Fruit fly (Drosophila melanogaster) whole organism, embryonic: ENCODE results near the gene Ir25a.

Experiments
- ATbp ChIP-seq: fragments of 200-800 bp; sonication (Bioruptor generic); optimal IDR thresholded peaks from 2 replicates; lab custom pipeline; 2017; ENCODE audit warnings: missing biosample characterization, mild to moderate bottlenecking, missing genetic modification characterization, missing genetic modification reagents
- Ada2b ChIP-seq: fragments of 200-800 bp; sonication (Bioruptor generic); IDR thresholded peaks from 2 replicates; pipeline ENCODE4 v1.3.6; 2022; ENCODE audit warnings: missing biosample characterization, missing genetic modification characterization
- Aef1 ChIP-seq: fragments of 200-800 bp; sonication (Bioruptor generic); IDR thresholded peaks from 3 replicates; pipeline ENCODE4 v1.3.6; 2022; ENCODE audit warnings: missing biosample characterization, missing genetic modification characterization
- Blimp-1 ChIP-seq: fragments of 200-800 bp; sonication (Bioruptor generic); optimal IDR thresholded peaks from 3 replicates; lab custom pipeline; 2018; ENCODE audit warnings: missing biosample characterization, missing genetic modification characterization, mild to moderate bottlenecking, moderate library complexity, missing genetic modification reagents
- BtbVII ChIP-seq: fragments of 200-800 bp; sonication (Bioruptor generic); optimal IDR thresholded peaks from 3 replicates; lab custom pipeline; 2017; ENCODE audit warnings: missing biosample characterization, mild to moderate bottlenecking, missing genetic modification characterization
- CG10431 ChIP-seq: fragments of 200-800 bp; sonication (Bioruptor generic); optimal IDR thresholded peaks from 3 replicates; lab custom pipeline; 2018; ENCODE audit warnings: missing biosample characterization, mild to moderate bottlenecking, missing genetic modification characterization
- CG10959 ChIP-seq: fragments of 200-800 bp; sonication (Bioruptor generic); IDR thresholded peaks from 2 replicates; pipeline ENCODE4 v1.3.6; 2022; ENCODE audit warnings: missing biosample characterization, missing genetic modification characterization
- CG11723 ChIP-seq: fragments of 200-800 bp; sonication (Bioruptor generic); optimal IDR thresholded peaks from 2 replicates; lab custom pipeline; 2017; ENCODE audit warnings: missing biosample characterization, mild to moderate bottlenecking, missing genetic modification characterization
- CG1233 ChIP-seq: fragments of 200-800 bp; sonication (Bioruptor generic); optimal IDR thresholded peaks from 4 replicates; lab custom pipeline; 2018; ENCODE audit warnings: missing biosample characterization, mild to moderate bottlenecking, missing genetic modification characterization
- CG15073 ChIP-seq: fragments of 200-800 bp; sonication (Bioruptor generic); optimal IDR thresholded peaks from 2 replicates; lab custom pipeline; 2016; ENCODE audit warnings: missing biosample characterization, missing genetic modification characterization
- CG30403 ChIP-seq: fragments of 200-800 bp; sonication (Bioruptor generic); optimal IDR thresholded peaks from 3 replicates; lab custom pipeline; 2016; ENCODE audit warnings: missing biosample characterization, missing genetic modification characterization
- CG3847 ChIP-seq: fragments of 200-800 bp; sonication (Bioruptor generic); IDR thresholded peaks from 2 replicates; pipeline ENCODE4 v1.3.6; 2022; ENCODE audit warnings: missing biosample characterization, missing genetic modification characterization
- CG4360 ChIP-seq: fragments of 200-800 bp; sonication (Bioruptor generic); IDR thresholded peaks from 2 replicates; pipeline ENCODE4 v1.3.6; 2022; ENCODE audit warnings: missing biosample characterization, missing genetic modification characterization
- CG4707 ChIP-seq: fragments of 200-800 bp; sonication (Bioruptor generic); optimal IDR thresholded peaks from 2 replicates; lab custom pipeline; 2018; ENCODE audit warnings: missing biosample characterization, mild to moderate bottlenecking, missing genetic modification characterization, moderate library complexity
- CG4730 ChIP-seq: fragments of 200-800 bp; sonication (Bioruptor generic); IDR thresholded peaks from 2 replicates; pipeline ENCODE4 v1.3.6; 2022; ENCODE audit warnings: missing biosample characterization, missing genetic modification characterization
- CG5953 ChIP-seq: fragments of 200-800 bp; sonication (Bioruptor generic); IDR thresholded peaks from 2 replicates; pipeline ENCODE4 v1.3.6; 2022; ENCODE audit warnings: missing biosample characterization, missing genetic modification characterization
- CG6272 ChIP-seq: fragments of 200-800 bp; sonication (Bioruptor generic); IDR thresholded peaks from 2 replicates; pipeline ENCODE4 v1.3.6; 2022; ENCODE audit warnings: missing biosample characterization, missing genetic modification characterization
- CG6654 ChIP-seq: fragments of 200-800 bp; sonication (Bioruptor generic); optimal IDR thresholded peaks from 2 replicates; lab custom pipeline; 2017; ENCODE audit warnings: missing biosample characterization, mild to moderate bottlenecking, missing genetic modification characterization
- CG7556 ChIP-seq: fragments of 200-800 bp; sonication (Bioruptor generic); optimal IDR thresholded peaks from 2 replicates; lab custom pipeline; 2017; ENCODE audit warnings: missing biosample characterization, mild to moderate bottlenecking, missing genetic modification characterization
- CG8281 ChIP-seq: fragments of 200-800 bp; sonication (Bioruptor generic); optimal IDR thresholded peaks from 2 replicates; lab custom pipeline; 2018; ENCODE audit warnings: missing biosample characterization, mild to moderate bottlenecking, missing genetic modification characterization, moderate library complexity
- CG8290 ChIP-seq, 3 experiments: fragments of 200-800 bp; sonication (Bioruptor generic); optimal IDR thresholded peaks; 2 replicates each; lab custom pipeline; 2016 to 2019; ENCODE audit warnings: missing biosample characterization in 3 of 3, missing genetic modification characterization in 3 of 3, mild to moderate bottlenecking in 2 of 3, moderate library complexity in 1 of 3
- D19B ChIP-seq: fragments of 200-800 bp; sonication (Bioruptor generic); optimal IDR thresholded peaks from 2 replicates; lab custom pipeline; 2017; ENCODE audit warnings: missing biosample characterization, mild to moderate bottlenecking, missing genetic modification characterization
- Dll ChIP-seq: fragments of 200-800 bp; sonication (Bioruptor generic); IDR thresholded peaks from 4 replicates; pipeline ENCODE4 v1.3.6; 2022; ENCODE audit warnings: missing biosample characterization, missing genetic modification characterization; ENCODE audit not compliant: partially characterized antibody
- Doc3 ChIP-seq: fragments of 200-800 bp; sonication (Bioruptor generic); IDR thresholded peaks from 3 replicates; pipeline ENCODE4 v1.3.6; 2022; ENCODE audit warnings: missing biosample characterization, missing genetic modification characterization; ENCODE audit not compliant: partially characterized antibody
- Dp ChIP-seq: fragments of 200-800 bp; sonication (Bioruptor generic); optimal IDR thresholded peaks from 2 replicates; lab custom pipeline; 2018; ENCODE audit warnings: missing biosample characterization, mild to moderate bottlenecking, missing genetic modification characterization, moderate library complexity
- Ets65A ChIP-seq: fragments of 200-800 bp; sonication (Bioruptor generic); peaks from one replicate; lab custom pipeline; 2016; ENCODE audit warnings: missing biosample characterization, missing genetic modification characterization
- Gug ChIP-seq: fragments of 200-800 bp; sonication (Bioruptor generic); IDR thresholded peaks from 4 replicates; pipeline ENCODE4 v1.3.6; 2022; ENCODE audit warnings: missing biosample characterization, missing genetic modification characterization
- Hr51 ChIP-seq, 2 experiments: fragments of 200-800 bp; sonication (Bioruptor generic); optimal IDR thresholded peaks; 2 replicates in 1 of 2; 3 replicates in 1 of 2; lab custom pipeline; 2016 to 2018; ENCODE audit warnings: missing biosample characterization in 2 of 2, missing genetic modification characterization in 2 of 2, mild to moderate bottlenecking in 1 of 2, moderate library complexity in 1 of 2
- Med ChIP-seq: fragments of 200-800 bp; sonication (Bioruptor generic); peaks from one replicate; lab custom pipeline; 2016; ENCODE audit warnings: missing biosample characterization, missing genetic modification characterization, mild to moderate bottlenecking, inconsistent platforms, moderate library complexity
- Pdp1 ChIP-seq, 2 experiments: fragments of 200-800 bp; sonication (Bioruptor generic); optimal IDR thresholded peaks; 3 replicates each; lab custom pipeline; 2016; ENCODE audit warnings: missing biosample characterization in 2 of 2, missing genetic modification characterization in 2 of 2, mild to moderate bottlenecking in 1 of 2, moderate library complexity in 1 of 2
- Tbp ChIP-seq: fragments of >200 bp; optimal IDR thresholded peaks from 2 replicates; lab custom pipeline; 2018; ENCODE audit warnings: missing biosample characterization, missing genetic modification characterization
- Xrp1 ChIP-seq: fragments of 200-800 bp; sonication (Bioruptor generic); IDR thresholded peaks from 2 replicates; pipeline ENCODE4 v1.3.6; 2022; ENCODE audit warnings: missing biosample characterization, missing genetic modification characterization
- YL-1 ChIP-seq: fragments of 200-800 bp; sonication (Bioruptor generic); optimal IDR thresholded peaks from 3 replicates; lab custom pipeline; 2017; ENCODE audit warnings: missing biosample characterization, mild to moderate bottlenecking, missing genetic modification characterization
- az2 ChIP-seq: fragments of 200-800 bp; sonication (Bioruptor generic); optimal IDR thresholded peaks from 3 replicates; lab custom pipeline; 2016; ENCODE audit warnings: missing biosample characterization, missing genetic modification characterization
- bab2 ChIP-seq: fragments of 200-800 bp; sonication (Bioruptor generic); optimal IDR thresholded peaks from 2 replicates; lab custom pipeline; 2016; ENCODE audit warnings: missing biosample characterization, missing genetic modification characterization
- bigmax ChIP-seq: fragments of 200-800 bp; sonication (Bioruptor generic); optimal IDR thresholded peaks from 2 replicates; lab custom pipeline; 2018; ENCODE audit warnings: missing biosample characterization, mild to moderate bottlenecking, missing genetic modification characterization
- br ChIP-seq: fragments of >200 bp; optimal IDR thresholded peaks from 2 replicates; lab custom pipeline; 2017
- hkb ChIP-seq, 2 experiments: fragments of 200-800 bp in 1 of 2; fragments of >200 bp in 1 of 2; sonication (Bioruptor generic) in 1 of 2; IDR thresholded peaks in 1 of 2; optimal IDR thresholded peaks in 1 of 2; 2 replicates each; pipeline versions ENCODE4 v1.3.6 to Lab custom; 2017 to 2022; ENCODE audit warnings: missing biosample characterization in 1 of 2, missing genetic modification characterization in 1 of 2
- insv ChIP-seq, 2 experiments: fragments of 200-800 bp; sonication (Bioruptor generic); optimal IDR thresholded peaks; 3 replicates each; lab custom pipeline; 2016 to 2018; ENCODE audit warnings: missing biosample characterization in 2 of 2, missing genetic modification characterization in 2 of 2
- kay ChIP-seq: fragments of 200-800 bp; sonication (Bioruptor generic); optimal IDR thresholded peaks from 2 replicates; lab custom pipeline; 2016; ENCODE audit warnings: missing biosample characterization, missing genetic modification characterization
- lab ChIP-seq: fragments of 200-800 bp; sonication (Bioruptor generic); optimal IDR thresholded peaks from 3 replicates; lab custom pipeline; 2017; ENCODE audit warnings: missing biosample characterization, missing genetic modification characterization, mild to moderate bottlenecking, moderate library complexity, missing genetic modification reagents
- lbe ChIP-seq: fragments of 200-800 bp; sonication (Bioruptor generic); optimal IDR thresholded peaks from 2 replicates; lab custom pipeline; 2016; ENCODE audit warnings: missing biosample characterization, mild to moderate bottlenecking, missing genetic modification characterization
- otp ChIP-seq: fragments of 200-800 bp; sonication (Bioruptor generic); IDR thresholded peaks from 3 replicates; pipeline ENCODE4, ENCODE4 v1.3.6; 2022; ENCODE audit warnings: missing biosample characterization, missing genetic modification characterization
- pros ChIP-seq: fragments of 200-800 bp; sonication (Bioruptor generic); optimal IDR thresholded peaks from 3 replicates; lab custom pipeline; 2019; ENCODE audit warnings: missing biosample characterization, mild to moderate bottlenecking, missing genetic modification characterization, moderate library complexity
- psq ChIP-seq: fragments of 200-800 bp; sonication (Bioruptor generic); optimal IDR thresholded peaks from 2 replicates; lab custom pipeline; 2017; ENCODE audit warnings: missing biosample characterization, missing genetic modification characterization
- repo ChIP-seq: fragments of 200-800 bp; sonication (Bioruptor generic); optimal IDR thresholded peaks from 2 replicates; lab custom pipeline; 2016; ENCODE audit warnings: missing biosample characterization, missing genetic modification characterization
- seq ChIP-seq: fragments of 200-800 bp; sonication (Bioruptor generic); IDR thresholded peaks from 2 replicates; pipeline ENCODE4 v1.3.6; 2022; ENCODE audit warnings: missing biosample characterization, missing genetic modification characterization
- tio ChIP-seq: fragments of 200-800 bp; sonication (Bioruptor generic); optimal IDR thresholded peaks from 2 replicates; lab custom pipeline; 2017; ENCODE audit warnings: missing biosample characterization, missing genetic modification characterization, inconsistent platforms
- tll ChIP-seq, 2 experiments: fragments of 200-800 bp in 1 of 2; fragments of >200 bp in 1 of 2; sonication (Bioruptor generic) in 1 of 2; optimal IDR thresholded peaks; 2 replicates each; lab custom pipeline; 2017 to 2019; ENCODE audit warnings: missing biosample characterization in 2 of 2, missing genetic modification characterization in 2 of 2, mild to moderate bottlenecking in 1 of 2, moderate library complexity in 1 of 2

Gene Ir25a

DNA sequence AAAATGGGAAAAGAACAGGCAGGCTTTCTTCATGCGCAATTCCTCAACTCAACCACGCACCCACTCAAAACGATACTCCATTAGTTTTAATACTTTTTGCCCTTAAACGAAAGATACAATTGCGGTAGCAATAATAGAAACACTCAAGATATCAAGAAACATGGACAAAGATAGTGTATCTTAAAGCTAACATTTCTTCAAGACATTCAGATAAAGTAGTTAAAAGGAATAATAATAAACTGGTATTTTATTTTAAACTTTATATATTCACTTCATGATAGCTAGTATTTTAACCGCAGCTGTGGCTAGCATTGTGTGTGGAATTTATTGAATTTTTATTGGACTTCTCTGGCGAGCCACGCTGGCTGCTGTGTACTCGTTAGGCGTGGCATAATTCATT, 21.0 kb upstream of the Ir25a start (continued):
- TF ChIP-seq CG10959 (GFP tag; lab: Robert Waterston, UW) (no peak), CG6654 (GFP tag; lab: Kevin White, UChicago) (no peak), insv (GFP tag; optimal IDR thresholded peaks at IDR 0.05; lab: Kevin White, UChicago) (no peak), CG3847 (GFP tag; lab: Robert Waterston, UW) (no peak), CG7556 (GFP tag; lab: Kevin White, UChicago) (peak; percentile 74), CG4730 (GFP tag; lab: Robert Waterston, UW) (peak; percentile 27; the same call in 1 of the 2 replicates), Blimp-1 (peak; percentile 82), Hr51 (GFP tag; optimal IDR thresholded peaks at IDR 0.05; lab: Kevin White, UChicago) (peak in 1 of 2 experiments; percentile 78), Doc3 (GFP tag; lab: Robert Waterston, UW) (no peak), CG6272 (0 out of 2 replicates have a peak, but pooled peaks have one; percentile 29), CG10431 (no peak), az2 (GFP tag; lab: Kevin White, UChicago) (peak; percentile 60), CG8290 (GFP tag; optimal IDR thresholded peaks at IDR 0.05; lab: Kevin White, UChicago) (no peak), CG8290 (tag; optimal IDR thresholded peaks at IDR 0.05; lab: Kevin White, UChicago) (peak in 1 of 2 experiments; percentile 54), Tbp (no peak)
- TF ChIP-seq, all 482 proteins: peak for 206

DNA sequence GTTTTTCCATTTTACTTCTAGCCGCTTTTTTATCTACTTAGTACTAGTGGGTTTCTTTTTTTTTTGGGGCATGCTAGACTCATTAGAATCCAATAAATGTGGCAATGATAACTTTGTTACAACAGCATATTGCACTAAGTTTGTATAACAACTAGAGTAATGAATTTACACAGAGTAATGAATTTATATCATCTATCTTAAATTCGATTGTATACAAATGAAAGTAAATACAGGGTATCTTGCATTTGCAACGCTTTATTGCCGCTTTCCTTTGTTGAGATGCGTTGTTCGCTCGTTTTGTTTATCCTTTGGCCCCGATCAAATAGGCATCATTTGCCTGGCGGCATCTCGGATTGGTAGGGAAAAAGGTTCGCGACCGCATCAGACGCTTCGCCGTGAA, 19.7 kb upstream of the Ir25a start:
- no peak for TF ChIP-seq psq (GFP tag; lab: Kevin White, UChicago)
- TF ChIP-seq Ada2b (GFP tag; lab: Robert Waterston, UW), result 0 out of 2 replicates have a peak, but pooled peaks have one; percentile 23
- peak; percentile 15 for TF ChIP-seq Blimp-1
- no peak for TF ChIP-seq bab2 (GFP tag; lab: Kevin White, UChicago)
- TF ChIP-seq Xrp1 (GFP tag; lab: Robert Waterston, UW), result peak; percentile 17; the same call in 1 of the 2 replicates
- no peak for TF ChIP-seq BtbVII (GFP tag; lab: Kevin White, UChicago)
- TF ChIP-seq Med (GFP tag; lab: Kevin White, UChicago), result peak; percentile 45
- no peak for TF ChIP-seq YL-1 (GFP tag; lab: Kevin White, UChicago)
- TF ChIP-seq bigmax (GFP tag; lab: Kevin White, UChicago), result no peak
- TF ChIP-seq Dll, result no peak
- peak; percentile 2 for TF ChIP-seq tio
- no peak for TF ChIP-seq lbe (GFP tag; lab: Kevin White, UChicago)
- no peak for TF ChIP-seq Gug (GFP tag; lab: Robert Waterston, UW)
- TF ChIP-seq br (lab: Kevin White, UChicago), result no peak
- TF ChIP-seq seq (GFP tag; lab: Robert Waterston, UW), result no peak
- peak; percentile 5 for TF ChIP-seq CG30403 (GFP tag; lab: Kevin White, UChicago)
- TF ChIP-seq CG15073, result no peak
- TF ChIP-seq pros (GFP tag; lab: Kevin White, UChicago), result no peak
- no peak for TF ChIP-seq CG1233
- no peak for TF ChIP-seq CG5953 (GFP tag; lab: Robert Waterston, UW)
- no peak for TF ChIP-seq Ets65A (GFP tag; lab: Kevin White, UChicago)
- TF ChIP-seq otp (GFP tag; lab: Robert Waterston, UW), result no peak
- no peak for TF ChIP-seq CG11723 (GFP tag; lab: Kevin White, UChicago)
- TF ChIP-seq lab (GFP tag; lab: Kevin White, UChicago), result peak; percentile 40
- TF ChIP-seq ATbp, result no peak
- TF ChIP-seq CG4360 (GFP tag; lab: Robert Waterston, UW), result no peak
- TF ChIP-seq CG4707, result no peak
- TF ChIP-seq kay (GFP tag; lab: Kevin White, UChicago), result no peak
- peak; percentile 2 for TF ChIP-seq CG7556 (GFP tag; lab: Kevin White, UChicago)
- TF ChIP-seq D19B (GFP tag; lab: Kevin White, UChicago), result peak; percentile 77
- TF ChIP-seq CG8281 (tag; lab: Kevin White, UChicago), result no peak
- TF ChIP-seq Dp (GFP tag; lab: Kevin White, UChicago), result no peak
- no peak for TF ChIP-seq tll (GFP tag; optimal IDR thresholded peaks at IDR 0.05; lab: Kevin White, UChicago)
- TF ChIP-seq repo (GFP tag; lab: Kevin White, UChicago), result no peak
- no peak for TF ChIP-seq Aef1
- no peak for TF ChIP-seq hkb (optimal IDR thresholded peaks at IDR 0.05; lab: Kevin White, UChicago)
- no peak for TF ChIP-seq hkb (GFP tag; IDR thresholded peaks at IDR 0.05; lab: Robert Waterston, UW)
- no peak for TF ChIP-seq Pdp1 (GFP tag; optimal IDR thresholded peaks at IDR 0.05; lab: Kevin White, UChicago)
